Worm (Caenorhabditis elegans): ENCODE measurements around the gene glb-1.
A peak's percentile ranks its signal among the peaks of the same experiment; 100 is the strongest.

The glb-1 gene

ce11 chrIII:8873990-8874668 is 49.0 kb downstream of the glb-1 start:
- no peak for TF ChIP-seq F57A8.1 (GFP tag; optimal IDR thresholded peaks at IDR 0.05)
- no peak for TF ChIP-seq T26A5.8 (tag; optimal IDR thresholded peaks at IDR 0.05)
- TF ChIP-seq hsf-1 (GFP tag; IDR thresholded peaks at IDR 0.05) = no peak
- TF ChIP-seq F49E8.2 (tag; optimal IDR thresholded peaks at IDR 0.05; ENCODE audit: insufficient read depth) = no peak
- peak; percentile 52 for TF ChIP-seq mcd-1 (GFP tag; IDR thresholded peaks at IDR 0.05)
- TF ChIP-seq chd-7 (tag; optimal IDR thresholded peaks at IDR 0.05) = peak; percentile 76
- peak; percentile 45 for TF ChIP-seq ztf-18 (tag; optimal IDR thresholded peaks at IDR 0.05)
- TF ChIP-seq ztf-3 (GFP tag; optimal IDR thresholded peaks at IDR 0.05) = no peak
- TF ChIP-seq let-526 (GFP tag; IDR thresholded peaks at IDR 0.05) = no peak
- peak; percentile 53 for TF ChIP-seq attf-5 (GFP tag; optimal IDR thresholded peaks at IDR 0.05)
- peak; percentile 68 for TF ChIP-seq egrh-3 (GFP tag; IDR thresholded peaks at IDR 0.05)
- no peak for TF ChIP-seq madf-8 (GFP tag; conservative IDR thresholded peaks at IDR 0.05)
- TF ChIP-seq cebp-2 (GFP tag; IDR thresholded peaks at IDR 0.05) = no peak
- peak; percentile 15 for TF ChIP-seq die-1 (tag; optimal IDR thresholded peaks at IDR 0.05)
- TF ChIP-seq aptf-2 (GFP tag; conservative IDR thresholded peaks at IDR 0.05) = 0 out of 2 replicates have a peak, but pooled peaks have one; percentile 37
- no peak for TF ChIP-seq F37B4.10 (GFP tag; IDR thresholded peaks at IDR 0.05)
- no peak for TF ChIP-seq snpc-1.3 (tag; optimal IDR thresholded peaks at IDR 0.05; ENCODE audit: insufficient read depth)
- no peak for TF ChIP-seq sdz-38 (tag; optimal IDR thresholded peaks at IDR 0.05)
- TF ChIP-seq cebp-1 (GFP tag; IDR thresholded peaks at IDR 0.05) = no peak
- peak; percentile 71 for TF ChIP-seq cebp-1 (tag; optimal IDR thresholded peaks at IDR 0.05)
- peak; percentile 68 for TF ChIP-seq lin-40 (tag; optimal IDR thresholded peaks at IDR 0.05)
- TF ChIP-seq lir-1 (GFP tag; conservative IDR thresholded peaks at IDR 0.05) = peak; percentile 94
- TF ChIP-seq tbp1 (GFP tag; optimal IDR thresholded peaks at IDR 0.05) = peak; percentile 8
- TF ChIP-seq fkh-3 (tag; optimal IDR thresholded peaks at IDR 0.05) = no peak
- TF ChIP-seq K11D2.4 (GFP tag; IDR thresholded peaks at IDR 0.05) = 0 out of 2 replicates have a peak, but pooled peaks have one; percentile 23
- no peak for TF ChIP-seq dpl-1 (GFP tag; optimal IDR thresholded peaks at IDR 0.05)
- no peak for TF ChIP-seq ccch-3 (GFP tag; optimal IDR thresholded peaks at IDR 0.05)
- TF ChIP-seq rec-8 (tag; optimal IDR thresholded peaks at IDR 0.05) = no peak
- no peak for TF ChIP-seq nfyb-1 (GFP tag; IDR thresholded peaks at IDR 0.05)
- peak; percentile 81 for TF ChIP-seq ceh-27 (GFP tag; optimal IDR thresholded peaks at IDR 0.05)
- 0 out of 2 replicates have a peak, but pooled peaks have one; percentile 33 for TF ChIP-seq pbrm-1 (GFP tag; IDR thresholded peaks at IDR 0.05)
- TF ChIP-seq snpc-4 (GFP tag; optimal IDR thresholded peaks at IDR 0.05) = peak; percentile 28
- peak in 1 of 4 experiments; percentile 35 for TF ChIP-seq snpc-4 (tag; optimal IDR thresholded peaks at IDR 0.05)
- no peak for TF ChIP-seq pha-4 (tag; optimal IDR thresholded peaks at IDR 0.05)
- TF ChIP-seq zfh-2 (GFP tag; conservative IDR thresholded peaks at IDR 0.05) = peak; percentile 94
- 0 out of 2 replicates have a peak, but pooled peaks have one; percentile 39 for TF ChIP-seq B0336.3 (GFP tag; IDR thresholded peaks at IDR 0.05)
- no peak for TF ChIP-seq gei-17 (GFP tag; optimal IDR thresholded peaks at IDR 0.05)
- TF ChIP-seq ztf-25 (GFP tag; IDR thresholded peaks at IDR 0.05) = no peak
- no peak for TF ChIP-seq C17E4.6 (GFP tag; IDR thresholded peaks at IDR 0.05)
- TF ChIP-seq hmg-1.2 (GFP tag; IDR thresholded peaks at IDR 0.05) = peak; percentile 91
- peak; percentile 61; the same call in 1 of the 2 replicates for TF ChIP-seq dox-1 (GFP tag; IDR thresholded peaks at IDR 0.05)
- TF ChIP-seq ekl-4 (GFP tag; IDR thresholded peaks at IDR 0.05) = peak; percentile 59; the same call in 1 of the 2 replicates
- no peak for TF ChIP-seq F55B11.4 (tag; optimal IDR thresholded peaks at IDR 0.05; ENCODE audit: borderline replicate concordance, insufficient read depth)
- TF ChIP-seq lin-54 (GFP tag; optimal IDR thresholded peaks at IDR 0.05) = peak; percentile 34
- TF ChIP-seq atf-7 (tag; optimal IDR thresholded peaks at IDR 0.05) = no peak
- TF ChIP-seq ceh-58 (GFP tag; IDR thresholded peaks at IDR 0.05) = no peak
- peak; percentile 52 for TF ChIP-seq somi-1 (GFP tag; optimal IDR thresholded peaks at IDR 0.05)
